Worm (Caenorhabditis elegans): ENCODE data around the gene ndub-6.

ndub-6 gene

ce11 chrIV:11697514-11697913 is 45.3 kb downstream of the ndub-6 start:
- no peak for TF ChIP-seq R02D3.7 (tag; optimal IDR thresholded peaks at IDR 0.05)

ce11 chrIV:11700100-11700499 is 47.9 kb downstream of the ndub-6 start:
- TF ChIP-seq blmp-1 (tag; optimal IDR thresholded peaks at IDR 0.05; ENCODE audit: insufficient read depth) = peak; percentile 93
- no peak for TF ChIP-seq R02D3.7 (tag; optimal IDR thresholded peaks at IDR 0.05)
- TF ChIP-seq nhr-11 (tag; optimal IDR thresholded peaks at IDR 0.05) = no peak
- peak; percentile 67 for TF ChIP-seq egl-27 (tag; optimal IDR thresholded peaks at IDR 0.05)
- TF ChIP-seq nhr-21 (tag; optimal IDR thresholded peaks at IDR 0.05) = peak; percentile 32
- peak; percentile 31 for TF ChIP-seq fos-1 (tag; optimal IDR thresholded peaks at IDR 0.05)
- TF ChIP-seq sem-4 (tag; optimal IDR thresholded peaks at IDR 0.05) = peak; percentile 13
- TF ChIP-seq mab-5 (tag; optimal IDR thresholded peaks at IDR 0.05) = no peak
- TF ChIP-seq sma-9 (GFP tag; optimal IDR thresholded peaks at IDR 0.05) = peak; percentile 26
- no peak for TF ChIP-seq sma-9 (tag; optimal IDR thresholded peaks at IDR 0.05)
- no peak for TF ChIP-seq C34F6.9 (tag; optimal IDR thresholded peaks at IDR 0.05)
- TF ChIP-seq ceh-16 (tag; optimal IDR thresholded peaks at IDR 0.05) = peak; percentile 28
- TF ChIP-seq nhr-25 (tag; optimal IDR thresholded peaks at IDR 0.05) = peak; percentile 61
- TF ChIP-seq Y55F3AM.14 (GFP tag; optimal IDR thresholded peaks at IDR 0.05) = no peak
- peak; percentile 24 for TF ChIP-seq sma-3 (GFP tag; optimal IDR thresholded peaks at IDR 0.05)
- TF ChIP-seq crh-2 (tag; optimal IDR thresholded peaks at IDR 0.05) = peak; percentile 35

- TF ChIP-seq blmp-1 (tag; optimal IDR thresholded peaks at IDR 0.05; ENCODE audit: insufficient read depth) (no peak), nhr-129 (tag; optimal IDR thresholded peaks at IDR 0.05) (no peak), nhr-25 (tag; optimal IDR thresholded peaks at IDR 0.05) (no peak), nhr-237 (tag; optimal IDR thresholded peaks at IDR 0.05) (no peak), snpc-4 (tag; optimal IDR thresholded peaks at IDR 0.05) (no peak), ztf-11 (tag; optimal IDR thresholded peaks at IDR 0.05) (no peak), R02D3.7 (tag; optimal IDR thresholded peaks at IDR 0.05) (no peak), ceh-16 (tag; optimal IDR thresholded peaks at IDR 0.05) (no peak), lin-13 (GFP tag; optimal IDR thresholded peaks at IDR 0.05) (no peak), zag-1 (tag; optimal IDR thresholded peaks at IDR 0.05) (no peak), ZK546.5 (tag; optimal IDR thresholded peaks at IDR 0.05) (no peak), unc-62 (GFP tag; optimal IDR thresholded peaks at IDR 0.05) (no peak), ama-1 (optimal IDR thresholded peaks at IDR 0.05) (no peak), skn-1 (tag; optimal IDR thresholded peaks at IDR 0.05) (no peak)
Observed at ce11 chrIV:11700752-11701151, 48.5 kb downstream of the ndub-6 start, which contains the start of gene dpy-20. Gene dpy-20 (minus strand): TSS chrIV:11700852.

ce11 chrIV:11701878-11702277 is 49.7 kb downstream of the ndub-6 start:
- no peak for TF ChIP-seq lin-11 (tag; optimal IDR thresholded peaks at IDR 0.05)
- no peak for TF ChIP-seq F13H6.1 (tag; optimal IDR thresholded peaks at IDR 0.05)
- peak; percentile 66 for TF ChIP-seq nhr-21 (tag; optimal IDR thresholded peaks at IDR 0.05)
- TF ChIP-seq ztf-1 (GFP tag; conservative IDR thresholded peaks at IDR 0.05) = no peak
- no peak for TF ChIP-seq mab-5 (tag; optimal IDR thresholded peaks at IDR 0.05)
